Fruit fly (Drosophila melanogaster): Measurements from ENCODE around the gene CG33346.

DNA sequence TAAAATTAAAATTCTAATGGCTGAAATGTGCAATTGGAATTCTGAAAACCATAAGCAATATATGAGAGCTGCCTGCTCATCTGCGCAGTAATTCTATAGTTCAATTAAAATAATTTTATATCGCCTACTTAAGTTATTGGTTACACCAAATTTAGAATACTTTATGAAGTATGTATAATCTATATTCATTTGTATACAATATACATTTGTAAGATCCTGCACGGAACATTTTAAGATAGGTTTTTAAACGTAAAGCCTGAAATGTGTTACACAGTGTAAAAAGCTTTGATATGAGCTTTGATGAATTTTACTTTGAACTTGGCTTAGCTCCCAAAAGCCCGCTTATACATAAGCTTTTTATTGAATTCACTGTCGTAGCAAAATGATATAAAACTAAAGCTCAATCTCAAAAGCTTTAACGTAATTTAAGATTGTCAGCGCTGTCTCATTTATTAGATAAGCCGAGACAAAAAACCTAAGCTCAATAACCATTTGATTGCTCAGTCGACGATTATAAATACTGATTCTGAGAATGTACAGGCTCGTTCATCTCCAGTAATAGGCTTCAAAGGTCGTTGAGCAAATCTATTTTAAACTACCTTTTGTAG lies 8.6 kb downstream of the CG33346 start:
- TF ChIP-seq CTCF (optimal IDR thresholded peaks at IDR 0.05) (no peak), CG8478 (optimal IDR thresholded peaks at IDR 0.05) (no peak)
